Fruit fly (Drosophila melanogaster) whole organism, embryonic: Measurements from ENCODE around the gene CG5043.

Source experiments
- BtbVII ChIP-seq: fragments of 200-800 bp; sonication (Bioruptor generic); optimal IDR thresholded peaks from 3 replicates; lab custom pipeline; 2017; ENCODE audit warnings: missing biosample characterization, mild to moderate bottlenecking, missing genetic modification characterization
- CG10209 ChIP-seq: fragments of 200-800 bp; sonication (Bioruptor generic); optimal IDR thresholded peaks from 3 replicates; lab custom pipeline; 2017; ENCODE audit warnings: missing biosample characterization, mild to moderate bottlenecking, missing genetic modification characterization, missing genetic modification reagents
- CG10654 ChIP-seq: fragments of 200-800 bp; sonication (Bioruptor generic); optimal IDR thresholded peaks from 2 replicates; lab custom pipeline; 2016; ENCODE audit warnings: missing biosample characterization, missing genetic modification characterization
- CG11723 ChIP-seq: fragments of 200-800 bp; sonication (Bioruptor generic); optimal IDR thresholded peaks from 2 replicates; lab custom pipeline; 2017; ENCODE audit warnings: missing biosample characterization, mild to moderate bottlenecking, missing genetic modification characterization
- CG12391 ChIP-seq: fragments of 200-800 bp; sonication (Bioruptor generic); optimal IDR thresholded peaks from 3 replicates; lab custom pipeline; 2018; ENCODE audit warnings: missing biosample characterization, mild to moderate bottlenecking, missing genetic modification characterization, moderate library complexity
- CG12659 ChIP-seq: fragments of 200-800 bp; sonication (Bioruptor generic); optimal IDR thresholded peaks from 3 replicates; lab custom pipeline; 2017; ENCODE audit warnings: mild to moderate bottlenecking, missing biosample characterization, missing genetic modification reagents, missing genetic modification characterization
- CG13296 ChIP-seq: fragments of 200-800 bp; sonication (Bioruptor generic); optimal IDR thresholded peaks from 3 replicates; lab custom pipeline; 2018; ENCODE audit warnings: missing biosample characterization, mild to moderate bottlenecking, missing genetic modification characterization
- CG13424 ChIP-seq: fragments of 200-800 bp; sonication (Bioruptor generic); optimal IDR thresholded peaks from 2 replicates; lab custom pipeline; 2019; ENCODE audit warnings: missing biosample characterization, mild to moderate bottlenecking, missing genetic modification characterization, moderate library complexity
- CG14860 ChIP-seq: fragments of 200-800 bp; sonication (Bioruptor generic); IDR thresholded peaks from 3 replicates; pipeline ENCODE4 v1.3.6; 2022; ENCODE audit warnings: missing biosample characterization, missing genetic modification characterization; ENCODE audit not compliant: partially characterized antibody
- CG15011 ChIP-seq: fragments of 200-800 bp; sonication (Bioruptor generic); optimal IDR thresholded peaks from 3 replicates; lab custom pipeline; 2018; ENCODE audit warnings: missing biosample characterization, mild to moderate bottlenecking, missing genetic modification characterization
- CG15479 ChIP-seq: fragments of 200-800 bp; sonication (Bioruptor generic); optimal IDR thresholded peaks from 3 replicates; lab custom pipeline; 2019; ENCODE audit warnings: missing biosample characterization, mild to moderate bottlenecking, missing genetic modification characterization, moderate library complexity
- CG1602 ChIP-seq: fragments of 200-800 bp; sonication (Bioruptor generic); optimal IDR thresholded peaks from 3 replicates; lab custom pipeline; 2016; ENCODE audit warnings: missing biosample characterization, missing genetic modification characterization
- CG32767 ChIP-seq: fragments of 200-800 bp; sonication (Bioruptor generic); IDR thresholded peaks from 2 replicates; pipeline ENCODE4 v1.3.6; 2022; ENCODE audit warnings: missing biosample characterization, missing genetic modification characterization
- CG4360 ChIP-seq: fragments of 200-800 bp; sonication (Bioruptor generic); IDR thresholded peaks from 2 replicates; pipeline ENCODE4 v1.3.6; 2022; ENCODE audit warnings: missing biosample characterization, missing genetic modification characterization
- CG43689 ChIP-seq: fragments of 200-800 bp; sonication (Bioruptor generic); IDR thresholded peaks from 2 replicates; pipeline ENCODE4 v1.3.6; 2022; ENCODE audit warnings: missing biosample characterization, missing genetic modification characterization
- CG6813 ChIP-seq: fragments of 200-800 bp; sonication (Bioruptor generic); optimal IDR thresholded peaks from 2 replicates; lab custom pipeline; 2017; ENCODE audit warnings: missing biosample characterization, missing genetic modification characterization, mild to moderate bottlenecking, moderate library complexity, missing genetic modification reagents
- CG7271 ChIP-seq: fragments of 200-800 bp; sonication (Bioruptor generic); optimal IDR thresholded peaks from 2 replicates; lab custom pipeline; 2018; ENCODE audit warnings: missing biosample characterization, mild to moderate bottlenecking, missing genetic modification characterization, moderate library complexity
- CG9215 ChIP-seq: fragments of 200-800 bp; sonication (Bioruptor generic); IDR thresholded peaks from 2 replicates; pipeline ENCODE4 v1.3.6; 2022; ENCODE audit warnings: missing biosample characterization, missing genetic modification characterization
- CG9609 ChIP-seq: fragments of 200-800 bp; sonication (Bioruptor generic); optimal IDR thresholded peaks from 3 replicates; lab custom pipeline; 2016; ENCODE audit warnings: missing biosample characterization, missing genetic modification characterization
- Dbx ChIP-seq: fragments of 200-800 bp; sonication (Bioruptor generic); IDR thresholded peaks from 3 replicates; pipeline ENCODE4 v1.3.6; 2022; ENCODE audit warnings: missing biosample characterization, missing genetic modification characterization
- Fer3 ChIP-seq: fragments of 200-800 bp; sonication (Bioruptor generic); optimal IDR thresholded peaks from 2 replicates; lab custom pipeline; 2018; ENCODE audit warnings: missing biosample characterization, mild to moderate bottlenecking, missing genetic modification characterization, moderate library complexity
- HHEX ChIP-seq: fragments of 200-800 bp; sonication (Bioruptor generic); optimal IDR thresholded peaks from 3 replicates; lab custom pipeline; 2017; ENCODE audit warnings: missing biosample characterization, mild to moderate bottlenecking, missing genetic modification characterization, missing genetic modification reagents
- Hey ChIP-seq: fragments of 200-800 bp; sonication (Bioruptor generic); optimal IDR thresholded peaks from 3 replicates; lab custom pipeline; 2018; ENCODE audit warnings: missing biosample characterization, mild to moderate bottlenecking, missing genetic modification characterization
- Jarid2 ChIP-seq: fragments of 200-800 bp; sonication (Bioruptor generic); optimal IDR thresholded peaks from 3 replicates; lab custom pipeline; 2017; ENCODE audit warnings: mild to moderate bottlenecking, missing biosample characterization, missing genetic modification reagents, missing genetic modification characterization
- NC2β ChIP-seq: fragments of 200-800 bp; sonication (Bioruptor generic); optimal IDR thresholded peaks from 2 replicates; lab custom pipeline; 2016; ENCODE audit warnings: missing biosample characterization, missing genetic modification characterization
- NFAT ChIP-seq: fragments of 200-800 bp; sonication (Bioruptor generic); IDR thresholded peaks from 2 replicates; pipeline ENCODE4 v1.3.6; 2022; ENCODE audit warnings: missing biosample characterization, missing genetic modification characterization
- Poxn ChIP-seq: fragments of 200-800 bp; sonication (Bioruptor generic); IDR thresholded peaks from 2 replicates; pipeline ENCODE4 v1.3.6; 2022; ENCODE audit warnings: missing biosample characterization, missing genetic modification characterization
- Ptx1 ChIP-seq: fragments of 200-800 bp; sonication (Bioruptor generic); IDR thresholded peaks from 2 replicates; pipeline ENCODE4 v1.3.6; 2022; ENCODE audit warnings: missing biosample characterization, missing genetic modification characterization
- Trl ChIP-seq, 3 experiments: fragments of >200 bp in 2 of 3; fragments of 200-800 bp in 1 of 3; sonication (Bioruptor generic) in 1 of 3; optimal IDR thresholded peaks; 2 replicates in 1 of 3; 3 replicates in 2 of 3; lab custom pipeline; 2016 to 2017; ENCODE audit warnings: missing biosample characterization in 1 of 3, missing genetic modification characterization in 1 of 3
- aop ChIP-seq: fragments of 200-800 bp; sonication (Bioruptor generic); IDR thresholded peaks from 2 replicates; pipeline ENCODE4 v1.3.6; 2022; ENCODE audit warnings: missing biosample characterization, missing genetic modification characterization
- ash1 ChIP-seq: fragments of 200-800 bp; sonication (Bioruptor generic); optimal IDR thresholded peaks from 2 replicates; lab custom pipeline; 2018; ENCODE audit warnings: missing biosample characterization, mild to moderate bottlenecking, missing genetic modification characterization
- ato ChIP-seq: fragments of 200-800 bp; sonication (Bioruptor generic); IDR thresholded peaks from 2 replicates; pipeline ENCODE4 v1.3.6; 2022; ENCODE audit warnings: missing biosample characterization, missing genetic modification characterization; ENCODE audit not compliant: partially characterized antibody
- chinmo ChIP-seq: fragments of 200-800 bp; sonication (Bioruptor generic); IDR thresholded peaks from 4 replicates; pipeline ENCODE4 v1.3.6; 2022; ENCODE audit warnings: missing biosample characterization, missing genetic modification characterization; ENCODE audit not compliant: partially characterized antibody
- exex ChIP-seq: fragments of 200-800 bp; sonication (Bioruptor generic); optimal IDR thresholded peaks from 4 replicates; lab custom pipeline; 2018; ENCODE audit warnings: missing biosample characterization, mild to moderate bottlenecking, missing genetic modification characterization, moderate library complexity
- ind ChIP-seq: fragments of 200-800 bp; sonication (Bioruptor generic); optimal IDR thresholded peaks from 3 replicates; lab custom pipeline; 2016; ENCODE audit warnings: missing biosample characterization, missing genetic modification characterization
- insv ChIP-seq, 2 experiments: fragments of 200-800 bp; sonication (Bioruptor generic); optimal IDR thresholded peaks; 3 replicates each; lab custom pipeline; 2016 to 2018; ENCODE audit warnings: missing biosample characterization in 2 of 2, missing genetic modification characterization in 2 of 2
- nerfin-2 ChIP-seq: fragments of 200-800 bp; sonication (Bioruptor generic); IDR thresholded peaks from 2 replicates; pipeline ENCODE4 v1.3.6; 2022; ENCODE audit warnings: missing biosample characterization, missing genetic modification characterization; ENCODE audit not compliant: partially characterized antibody
- p53 ChIP-seq: fragments of 200-800 bp; sonication (Bioruptor generic); optimal IDR thresholded peaks from 2 replicates; lab custom pipeline; 2016; ENCODE audit warnings: missing biosample characterization, missing genetic modification characterization
- prd ChIP-seq, 3 experiments: fragments of >200 bp in 2 of 3; fragments of 200-800 bp in 1 of 3; sonication (Bioruptor generic) in 1 of 3; optimal IDR thresholded peaks in 2 of 3; IDR thresholded peaks in 1 of 3; 2 replicates in 2 of 3; 3 replicates in 1 of 3; pipeline versions ENCODE4 v1.3.6 to Lab custom; 2017 to 2022; ENCODE audit warnings: missing biosample characterization in 1 of 3, missing genetic modification characterization in 1 of 3
- pros ChIP-seq: fragments of 200-800 bp; sonication (Bioruptor generic); optimal IDR thresholded peaks from 3 replicates; lab custom pipeline; 2019; ENCODE audit warnings: missing biosample characterization, mild to moderate bottlenecking, missing genetic modification characterization, moderate library complexity
- sd ChIP-seq: fragments of 200-800 bp; sonication (Bioruptor generic); optimal IDR thresholded peaks from 3 replicates; lab custom pipeline; 2018; ENCODE audit warnings: missing biosample characterization, mild to moderate bottlenecking, missing genetic modification characterization, moderate library complexity
- shn ChIP-seq: fragments of 200-800 bp; sonication (Bioruptor generic); optimal IDR thresholded peaks from 3 replicates; lab custom pipeline; 2016; ENCODE audit warnings: missing biosample characterization, missing genetic modification characterization
- sima ChIP-seq: fragments of 200-800 bp; sonication (Bioruptor generic); optimal IDR thresholded peaks from 2 replicates; lab custom pipeline; 2016; ENCODE audit warnings: missing biosample characterization, missing genetic modification characterization
- slbo ChIP-seq: fragments of 200-800 bp; sonication (Bioruptor generic); IDR thresholded peaks from 2 replicates; pipeline ENCODE4 v1.3.6; 2022; ENCODE audit warnings: missing biosample characterization, missing genetic modification characterization
- so ChIP-seq: fragments of 200-800 bp; sonication (Bioruptor generic); IDR thresholded peaks from 3 replicates; pipeline ENCODE4 v1.3.6; 2022; ENCODE audit warnings: missing biosample characterization, missing genetic modification characterization
- sug ChIP-seq: fragments of 200-800 bp; optimal IDR thresholded peaks from 2 replicates; lab custom pipeline; 2019; ENCODE audit warnings: missing biosample characterization, mild to moderate bottlenecking, missing genetic modification characterization, moderate library complexity
- tll ChIP-seq, 2 experiments: fragments of 200-800 bp in 1 of 2; fragments of >200 bp in 1 of 2; sonication (Bioruptor generic) in 1 of 2; optimal IDR thresholded peaks; 2 replicates each; lab custom pipeline; 2017 to 2019; ENCODE audit warnings: missing biosample characterization in 2 of 2, missing genetic modification characterization in 2 of 2, mild to moderate bottlenecking in 1 of 2, moderate library complexity in 1 of 2
- toy ChIP-seq: fragments of 200-800 bp; sonication (Bioruptor generic); IDR thresholded peaks from 2 replicates; pipeline ENCODE4 v1.3.6; 2022; ENCODE audit warnings: missing biosample characterization, missing genetic modification characterization
- z ChIP-seq: fragments of 200-800 bp; sonication (Bioruptor generic); IDR thresholded peaks from 3 replicates; pipeline ENCODE4 v1.3.6; 2022; ENCODE audit warnings: missing biosample characterization, missing genetic modification characterization

The CG5043 gene

dm6 chr2L:17448435-17448834 is 14.8 kb downstream of the CG5043 start (continued):
- no peak for TF ChIP-seq CG14860 (GFP tag; lab: Robert Waterston, UW)
- no peak for TF ChIP-seq Jarid2 (GFP tag; lab: Kevin White, UChicago)
- no peak for TF ChIP-seq so (GFP tag; lab: Robert Waterston, UW)
- TF ChIP-seq insv (GFP tag; optimal IDR thresholded peaks at IDR 0.05; lab: Kevin White, UChicago) = no peak
- TF ChIP-seq z = 0 out of 3 replicates have a peak, but pooled peaks have one; percentile 45
- TF ChIP-seq sima (GFP tag; lab: Kevin White, UChicago) = no peak
- TF ChIP-seq CG15011 = no peak
- TF ChIP-seq Fer3 (tag; lab: Kevin White, UChicago) = no peak
- TF ChIP-seq chinmo (GFP tag; lab: Robert Waterston, UW) = peak; percentile 84
- no peak for TF ChIP-seq CG1602
- no peak for TF ChIP-seq p53 (GFP tag; lab: Kevin White, UChicago)
- TF ChIP-seq NFAT = 0 out of 2 replicates have a peak, but pooled peaks have one; percentile 23
- no peak for TF ChIP-seq toy (GFP tag; lab: Robert Waterston, UW)
- no peak for TF ChIP-seq CG7271 (tag; lab: Kevin White, UChicago)
- TF ChIP-seq CG10654 (GFP tag; lab: Kevin White, UChicago) = no peak
- TF ChIP-seq CG13424 (tag; lab: Kevin White, UChicago) = no peak
- no peak for TF ChIP-seq NC2β (GFP tag; lab: Kevin White, UChicago)
- TF ChIP-seq sug (tag; lab: Kevin White, UChicago) = peak; percentile 49
- peak; percentile 2 for TF ChIP-seq HHEX
- TF ChIP-seq aop (GFP tag; lab: Robert Waterston, UW) = no peak
- TF ChIP-seq prd (optimal IDR thresholded peaks at IDR 0.05; lab: Kevin White, UChicago) = no peak
- TF ChIP-seq prd (GFP tag; IDR thresholded peaks at IDR 0.05; lab: Robert Waterston, UW) = no peak
- TF ChIP-seq slbo (GFP tag; lab: Robert Waterston, UW) = no peak
- TF ChIP-seq CG9609 (GFP tag; lab: Kevin White, UChicago) = no peak
- peak; percentile 4 for TF ChIP-seq CG13296 (GFP tag; lab: Kevin White, UChicago)
- no peak for TF ChIP-seq CG4360 (GFP tag; lab: Robert Waterston, UW)
- no peak for TF ChIP-seq CG9215 (GFP tag; lab: Robert Waterston, UW)
- no peak for TF ChIP-seq nerfin-2 (GFP tag; lab: Robert Waterston, UW)
- no peak for TF ChIP-seq CG32767
- TF ChIP-seq Ptx1 = no peak
- TF ChIP-seq BtbVII (GFP tag; lab: Kevin White, UChicago) = peak; percentile 57
- no peak for TF ChIP-seq CG43689
- no peak for TF ChIP-seq CG12659 (GFP tag; lab: Kevin White, UChicago)
- TF ChIP-seq Dbx = peak; percentile 17; the same call in 1 of the 3 replicates
- TF ChIP-seq CG10209 (GFP tag; lab: Kevin White, UChicago) = peak; percentile 1
- no peak for TF ChIP-seq shn (GFP tag; lab: Kevin White, UChicago)
- TF ChIP-seq CG6813 (GFP tag; lab: Kevin White, UChicago) = peak; percentile 42
- TF ChIP-seq CG11723 (GFP tag; lab: Kevin White, UChicago) = no peak
- TF ChIP-seq pros (GFP tag; lab: Kevin White, UChicago) = no peak
- no peak for TF ChIP-seq Poxn
- no peak for TF ChIP-seq CG12391
- TF ChIP-seq ato (GFP tag; lab: Robert Waterston, UW) = no peak
- TF ChIP-seq ind (GFP tag; lab: Kevin White, UChicago) = no peak
- no peak for TF ChIP-seq Trl (optimal IDR thresholded peaks at IDR 0.05; lab: Kevin White, UChicago)
- no peak for TF ChIP-seq Trl (GFP tag; optimal IDR thresholded peaks at IDR 0.05; lab: Kevin White, UChicago)
- TF ChIP-seq ash1 (GFP tag; lab: Kevin White, UChicago) = no peak
- peak; percentile 32 for TF ChIP-seq sd (tag; lab: Kevin White, UChicago)
- no peak for TF ChIP-seq tll (GFP tag; optimal IDR thresholded peaks at IDR 0.05; lab: Kevin White, UChicago)
- no peak for TF ChIP-seq CG15479
- peak; percentile 16 for TF ChIP-seq exex
- no peak for TF ChIP-seq Hey (tag; lab: Kevin White, UChicago)
